Fruit fly (Drosophila melanogaster) whole organism, embryonic: Measurements from ENCODE around the gene Kdsr.

Experiments used
- Abd-B ChIP-seq: fragments of 200-800 bp; sonication (Bioruptor generic); optimal IDR thresholded peaks from 2 replicates; lab custom pipeline; 2018; ENCODE audit warnings: missing biosample characterization, mild to moderate bottlenecking, missing genetic modification characterization, moderate library complexity
- Antp ChIP-seq: fragments of 200-800 bp; sonication (Bioruptor generic); optimal IDR thresholded peaks from 3 replicates; lab custom pipeline; 2016; ENCODE audit warnings: missing biosample characterization, missing genetic modification characterization
- Asciz ChIP-seq: fragments of 200-800 bp; sonication (Bioruptor generic); optimal IDR thresholded peaks from 2 replicates; lab custom pipeline; 2017; ENCODE audit warnings: missing biosample characterization, mild to moderate bottlenecking, missing genetic modification characterization, missing genetic modification reagents
- CG10565 ChIP-seq: fragments of 200-800 bp; sonication (Bioruptor generic); optimal IDR thresholded peaks from 3 replicates; lab custom pipeline; 2016; ENCODE audit warnings: missing biosample characterization, mild to moderate bottlenecking, missing genetic modification characterization
- CG12104 ChIP-seq: fragments of 200-800 bp; sonication (Bioruptor generic); optimal IDR thresholded peaks from 3 replicates; lab custom pipeline; 2016; ENCODE audit warnings: missing biosample characterization, missing genetic modification characterization
- CG1233 ChIP-seq: fragments of 200-800 bp; sonication (Bioruptor generic); optimal IDR thresholded peaks from 4 replicates; lab custom pipeline; 2018; ENCODE audit warnings: missing biosample characterization, mild to moderate bottlenecking, missing genetic modification characterization
- CG12942 ChIP-seq: fragments of 200-800 bp; sonication (Bioruptor generic); optimal IDR thresholded peaks from 3 replicates; lab custom pipeline; 2016; ENCODE audit warnings: missing biosample characterization, missing genetic modification characterization
- CG13296 ChIP-seq: fragments of 200-800 bp; sonication (Bioruptor generic); optimal IDR thresholded peaks from 3 replicates; lab custom pipeline; 2018; ENCODE audit warnings: missing biosample characterization, mild to moderate bottlenecking, missing genetic modification characterization
- CG13624 ChIP-seq: fragments of 200-800 bp; sonication (Bioruptor generic); optimal IDR thresholded peaks from 2 replicates; lab custom pipeline; 2016; ENCODE audit warnings: missing biosample characterization, missing genetic modification characterization
- CG13775 ChIP-seq: fragments of 200-800 bp; sonication (Bioruptor generic); optimal IDR thresholded peaks from 3 replicates; lab custom pipeline; 2017; ENCODE audit warnings: missing biosample characterization, mild to moderate bottlenecking, missing genetic modification characterization
- CG14860 ChIP-seq: fragments of 200-800 bp; sonication (Bioruptor generic); IDR thresholded peaks from 3 replicates; pipeline ENCODE4 v1.3.6; 2022; ENCODE audit warnings: missing biosample characterization, missing genetic modification characterization; ENCODE audit not compliant: partially characterized antibody
- CG1603 ChIP-seq: fragments of 200-800 bp; sonication (Bioruptor generic); optimal IDR thresholded peaks from 2 replicates; lab custom pipeline; 2019; ENCODE audit warnings: missing biosample characterization, mild to moderate bottlenecking, missing genetic modification characterization, moderate library complexity
- CG16813 ChIP-seq: fragments of 200-800 bp; sonication (Bioruptor generic); IDR thresholded peaks from 3 replicates; pipeline ENCODE4 v1.3.6; 2022; ENCODE audit warnings: missing biosample characterization, missing genetic modification characterization; ENCODE audit not compliant: partially characterized antibody
- CG17385 ChIP-seq: fragments of 200-800 bp; sonication (Bioruptor generic); optimal IDR thresholded peaks from 3 replicates; lab custom pipeline; 2018; ENCODE audit warnings: missing biosample characterization, mild to moderate bottlenecking, missing genetic modification characterization
- CG18262 ChIP-seq: fragments of 200-800 bp; optimal IDR thresholded peaks from 3 replicates; lab custom pipeline; 2019; ENCODE audit warnings: missing biosample characterization, mild to moderate bottlenecking, missing genetic modification characterization, moderate library complexity
- CG2199 ChIP-seq: fragments of 200-800 bp; sonication (Bioruptor generic); IDR thresholded peaks from 3 replicates; pipeline ENCODE4 v1.3.6; 2022; ENCODE audit warnings: missing biosample characterization, missing genetic modification characterization
- CG2712 ChIP-seq: fragments of 200-800 bp; optimal IDR thresholded peaks from 3 replicates; lab custom pipeline; 2019; ENCODE audit warnings: missing biosample characterization, mild to moderate bottlenecking, missing genetic modification characterization, moderate library complexity
- CG30403 ChIP-seq: fragments of 200-800 bp; sonication (Bioruptor generic); optimal IDR thresholded peaks from 3 replicates; lab custom pipeline; 2016; ENCODE audit warnings: missing biosample characterization, missing genetic modification characterization
- CG32772 ChIP-seq: fragments of 200-800 bp; sonication (Bioruptor generic); IDR thresholded peaks from 2 replicates; pipeline ENCODE4 v1.3.6; 2022; ENCODE audit warnings: missing biosample characterization, missing genetic modification characterization
- CG34376 ChIP-seq: fragments of 200-800 bp; sonication (Bioruptor generic); optimal IDR thresholded peaks from 2 replicates; lab custom pipeline; 2018; ENCODE audit warnings: missing biosample characterization, mild to moderate bottlenecking, missing genetic modification characterization
- CG3838 ChIP-seq: fragments of 200-800 bp; sonication (Bioruptor generic); optimal IDR thresholded peaks from 3 replicates; lab custom pipeline; 2016; ENCODE audit warnings: missing biosample characterization, missing genetic modification characterization
- CG4707 ChIP-seq: fragments of 200-800 bp; sonication (Bioruptor generic); optimal IDR thresholded peaks from 2 replicates; lab custom pipeline; 2018; ENCODE audit warnings: missing biosample characterization, mild to moderate bottlenecking, missing genetic modification characterization, moderate library complexity
- CG7987 ChIP-seq: fragments of 200-800 bp; sonication (Bioruptor generic); optimal IDR thresholded peaks from 2 replicates; lab custom pipeline; 2018; ENCODE audit warnings: missing biosample characterization, mild to moderate bottlenecking, missing genetic modification characterization, moderate library complexity
- Dad ChIP-seq: fragments of 200-800 bp; sonication (Bioruptor generic); optimal IDR thresholded peaks from 3 replicates; lab custom pipeline; 2016; ENCODE audit warnings: missing biosample characterization, missing genetic modification characterization
- HmgZ ChIP-seq: fragments of 200-800 bp; sonication (Bioruptor generic); optimal IDR thresholded peaks from 2 replicates; lab custom pipeline; 2018; ENCODE audit warnings: missing biosample characterization, mild to moderate bottlenecking, missing genetic modification characterization
- NFAT ChIP-seq: fragments of 200-800 bp; sonication (Bioruptor generic); IDR thresholded peaks from 2 replicates; pipeline ENCODE4 v1.3.6; 2022; ENCODE audit warnings: missing biosample characterization, missing genetic modification characterization
- Rfx ChIP-seq: fragments of 200-800 bp; sonication (Bioruptor generic); IDR thresholded peaks from 2 replicates; pipeline ENCODE4 v1.3.6; 2022; ENCODE audit warnings: missing biosample characterization, missing genetic modification characterization
- Stat92E ChIP-seq, 3 experiments: fragments of >200 bp in 2 of 3; fragments of 200-800 bp in 1 of 3; sonication (Bioruptor generic) in 1 of 3; optimal IDR thresholded peaks; 2 replicates each; lab custom pipeline; 2017 to 2019; ENCODE audit warnings: missing biosample characterization in 3 of 3, missing genetic modification characterization in 3 of 3, mild to moderate bottlenecking in 1 of 3, moderate library complexity in 1 of 3
- Vsx1 ChIP-seq: fragments of 200-800 bp; sonication (Bioruptor generic); optimal IDR thresholded peaks from 2 replicates; lab custom pipeline; 2017; ENCODE audit warnings: missing biosample characterization, mild to moderate bottlenecking, missing genetic modification characterization, missing genetic modification reagents
- al ChIP-seq: fragments of 200-800 bp; sonication (Bioruptor generic); IDR thresholded peaks from 2 replicates; pipeline ENCODE4 v1.3.6; 2022; ENCODE audit warnings: missing biosample characterization, missing genetic modification characterization
- aop ChIP-seq: fragments of 200-800 bp; sonication (Bioruptor generic); IDR thresholded peaks from 2 replicates; pipeline ENCODE4 v1.3.6; 2022; ENCODE audit warnings: missing biosample characterization, missing genetic modification characterization
- ap ChIP-seq: fragments of 200-800 bp; sonication (Bioruptor generic); IDR thresholded peaks from 2 replicates; pipeline ENCODE4 v1.3.6; 2022; ENCODE audit warnings: missing biosample characterization, missing genetic modification characterization
- bbx ChIP-seq: fragments of 200-800 bp; sonication (Bioruptor generic); IDR thresholded peaks from 2 replicates; pipeline ENCODE4 v1.3.6; 2022; ENCODE audit warnings: missing biosample characterization, missing genetic modification characterization; ENCODE audit not compliant: partially characterized antibody
- cad ChIP-seq: fragments of >200 bp; optimal IDR thresholded peaks from 2 replicates; lab custom pipeline; 2017; ENCODE audit warnings: missing biosample characterization, missing genetic modification characterization
- chn ChIP-seq: fragments of 200-800 bp; sonication (Bioruptor generic); optimal IDR thresholded peaks from 2 replicates; lab custom pipeline; 2016; ENCODE audit warnings: missing biosample characterization, missing genetic modification characterization
- disco-r ChIP-seq: fragments of 200-800 bp; sonication (Bioruptor generic); optimal IDR thresholded peaks from 2 replicates; lab custom pipeline; 2016; ENCODE audit warnings: missing biosample characterization, missing genetic modification characterization
- exex ChIP-seq: fragments of 200-800 bp; sonication (Bioruptor generic); optimal IDR thresholded peaks from 4 replicates; lab custom pipeline; 2018; ENCODE audit warnings: missing biosample characterization, mild to moderate bottlenecking, missing genetic modification characterization, moderate library complexity
- gfzf ChIP-seq: fragments of 200-800 bp; sonication (Bioruptor generic); optimal IDR thresholded peaks from 2 replicates; lab custom pipeline; 2016; ENCODE audit warnings: missing biosample characterization, mild to moderate bottlenecking, missing genetic modification characterization, moderate library complexity
- nom ChIP-seq: fragments of 200-800 bp; sonication (Bioruptor generic); optimal IDR thresholded peaks from 2 replicates; lab custom pipeline; 2017; ENCODE audit warnings: missing biosample characterization, missing genetic modification characterization, mild to moderate bottlenecking, moderate library complexity, missing genetic modification reagents
- otp ChIP-seq: fragments of 200-800 bp; sonication (Bioruptor generic); IDR thresholded peaks from 3 replicates; pipeline ENCODE4, ENCODE4 v1.3.6; 2022; ENCODE audit warnings: missing biosample characterization, missing genetic modification characterization
- pan ChIP-seq, 4 experiments: fragments of >200 bp in 3 of 4; fragments of 200-800 bp in 1 of 4; sonication (Bioruptor generic) in 1 of 4; optimal IDR thresholded peaks in 3 of 4; IDR thresholded peaks in 1 of 4; 2 replicates each; pipeline versions ENCODE4 v1.3.6 to Lab custom; 2017 to 2022; ENCODE audit warnings: missing biosample characterization in 2 of 4, missing genetic modification characterization in 2 of 4, mixed read lengths in 1 of 4
- ranshi ChIP-seq: fragments of 200-800 bp; sonication (Bioruptor generic); IDR thresholded peaks from 2 replicates; pipeline ENCODE4 v1.3.6; 2022; ENCODE audit warnings: missing biosample characterization, missing genetic modification characterization
- rib ChIP-seq: fragments of 200-800 bp; sonication (Bioruptor generic); IDR thresholded peaks from 2 replicates; pipeline ENCODE4 v1.3.6; 2022; ENCODE audit warnings: missing biosample characterization, missing genetic modification characterization
- shn ChIP-seq: fragments of 200-800 bp; sonication (Bioruptor generic); optimal IDR thresholded peaks from 3 replicates; lab custom pipeline; 2016; ENCODE audit warnings: missing biosample characterization, missing genetic modification characterization
- slp2 ChIP-seq: fragments of 200-800 bp; sonication (Bioruptor generic); optimal IDR thresholded peaks from 2 replicates; lab custom pipeline; 2016; ENCODE audit warnings: missing biosample characterization, missing genetic modification characterization
- sob ChIP-seq: fragments of 200-800 bp; sonication (Bioruptor generic); IDR thresholded peaks from 2 replicates; pipeline ENCODE4 v1.3.6; 2022; ENCODE audit warnings: missing biosample characterization, missing genetic modification characterization
- trem ChIP-seq: fragments of 200-800 bp; optimal IDR thresholded peaks from 3 replicates; lab custom pipeline; 2019; ENCODE audit warnings: missing biosample characterization, mild to moderate bottlenecking, missing genetic modification characterization, moderate library complexity
- unc-4 ChIP-seq: fragments of 200-800 bp; sonication (Bioruptor generic); IDR thresholded peaks from 2 replicates; pipeline ENCODE4 v1.3.6; 2022; ENCODE audit warnings: missing biosample characterization, missing genetic modification characterization; ENCODE audit not compliant: partially characterized antibody
- vfl ChIP-seq: fragments of 200-800 bp; sonication (Bioruptor generic); optimal IDR thresholded peaks from 2 replicates; lab custom pipeline; 2016; ENCODE audit warnings: missing biosample characterization, missing genetic modification characterization
- wdn ChIP-seq: fragments of 200-800 bp; sonication (Bioruptor generic); IDR thresholded peaks from 2 replicates; pipeline ENCODE4 v1.3.6; 2022; ENCODE audit warnings: missing biosample characterization, missing genetic modification characterization

The Kdsr gene

dm6 chr3R:25265589-25266201 lies 3.4 kb upstream of the Kdsr start, which contains the start of the genes GlnRS and RIOK2 (continued):
- TF ChIP-seq HmgZ (tag; lab: Kevin White, UChicago) (peak; percentile 86), disco-r (GFP tag; lab: Kevin White, UChicago) (no peak), CG13624 (GFP tag; lab: Kevin White, UChicago) (peak; percentile 75), CG13775 (no peak), ranshi (no peak), shn (no peak), trem (tag; lab: Kevin White, UChicago) (peak; percentile 81), bbx (GFP tag; lab: Robert Waterston, UW) (peak; percentile 96), otp (GFP tag; lab: Robert Waterston, UW) (no peak), CG12942 (GFP tag; lab: Kevin White, UChicago) (no peak), CG13296 (GFP tag; lab: Kevin White, UChicago) (no peak), Abd-B (GFP tag; lab: Kevin White, UChicago) (no peak), nom (GFP tag; lab: Kevin White, UChicago) (no peak), CG2199 (GFP tag; lab: Robert Waterston, UW) (no peak), pan (optimal IDR thresholded peaks at IDR 0.05; lab: Kevin White, UChicago) (no peak), pan (GFP tag; optimal IDR thresholded peaks at IDR 0.05 in 1 of 2, IDR thresholded peaks at IDR 0.05 in 1 of 2) (no peak), CG17385 (GFP tag; lab: Kevin White, UChicago) (no peak), NFAT (GFP tag; lab: Robert Waterston, UW) (no peak; the same call in 1 of the 2 replicates), CG10565 (GFP tag; lab: Kevin White, UChicago) (no peak), CG14860 (GFP tag; lab: Robert Waterston, UW) (peak; percentile 85), aop (GFP tag; lab: Robert Waterston, UW) (no peak), al (no peak), CG1603 (tag; lab: Kevin White, UChicago) (peak; percentile 94), CG18262 (tag; lab: Kevin White, UChicago) (no peak), CG30403 (GFP tag; lab: Kevin White, UChicago) (peak; percentile 6), unc-4 (peak; percentile 97), Stat92E (GFP tag; optimal IDR thresholded peaks at IDR 0.05; lab: Kevin White, UChicago) (peak in 1 of 3 experiments; percentile 12), CG7987 (GFP tag; lab: Kevin White, UChicago) (peak; percentile 49), CG16813 (GFP tag; lab: Robert Waterston, UW) (peak; percentile 94), slp2 (no peak), gfzf (GFP tag; lab: Kevin White, UChicago) (peak; percentile 91), vfl (GFP tag; lab: Kevin White, UChicago) (no peak), cad (no peak), CG12104 (GFP tag; lab: Kevin White, UChicago) (no peak), CG3838 (GFP tag; lab: Kevin White, UChicago) (no peak), chn (GFP tag; lab: Kevin White, UChicago) (no peak), Antp (GFP tag; lab: Kevin White, UChicago) (no peak), Dad (GFP tag; lab: Kevin White, UChicago) (no peak), CG1233 (no peak), Vsx1 (no peak), CG2712 (tag; lab: Kevin White, UChicago) (peak; percentile 48), CG32772 (GFP tag; lab: Robert Waterston, UW) (no peak), CG34376 (GFP tag; lab: Kevin White, UChicago) (no peak), ap (GFP tag; lab: Robert Waterston, UW) (no peak), wdn (GFP tag; lab: Robert Waterston, UW) (no peak), Asciz (GFP tag; lab: Kevin White, UChicago) (no peak), exex (tag; lab: Kevin White, UChicago) (no peak), rib (GFP tag; lab: Robert Waterston, UW) (no peak), Rfx (GFP tag; lab: Robert Waterston, UW) (peak; percentile 52), CG4707 (no peak), sob (GFP tag; lab: Robert Waterston, UW) (0 out of 2 replicates have a peak, but pooled peaks have one; percentile 49)
